Worm (Caenorhabditis elegans) whole organism, early embryonic: Measurements from ENCODE around the gene ima-3.

Experiments
- ceh-13 ChIP-seq: fragments of 200-800 bp; sonication (Bioruptor generic); optimal IDR thresholded peaks from 2 replicates; lab custom pipeline; 2018; ENCODE audit warnings: mild to moderate bottlenecking, missing genetic modification characterization, missing compliant biosample characterization
- scrt-1 ChIP-seq: fragments of 200-800 bp; sonication (Bioruptor generic); IDR thresholded peaks from 2 replicates; pipeline ENCODE4 v1.3.6; 2022; ENCODE audit warnings: missing genetic modification characterization, missing compliant biosample characterization
- sea-1 ChIP-seq: fragments of 200-800 bp; sonication (Bioruptor generic); conservative IDR thresholded peaks from 2 replicates; pipeline ENCODE4 v1.3.6; 2022; ENCODE audit warnings: missing genetic modification characterization, missing compliant biosample characterization
- tra-4 ChIP-seq: sonication (generic microtip); optimal IDR thresholded peaks from 2 replicates; lab custom pipeline; 2017; ENCODE audit warnings: missing genetic modification characterization, missing compliant biosample characterization

ce11 chrIV:7552958-7553553, 8.4 kb downstream of the ima-3 start, which contains the start of gene dif-1:
- TF ChIP-seq sea-1 (GFP tag; lab: Robert Waterston, UW), result no peak
- no peak for TF ChIP-seq scrt-1
- no peak for TF ChIP-seq tra-4 (tag; lab: Kevin White, UChicago)
- TF ChIP-seq ceh-13 (GFP tag; lab: Kevin White, UChicago), result no peak
